Fruit fly (Drosophila melanogaster) whole organism: Measurements from ENCODE around the gene Elp4.

Source experiments
- Dll ChIP-seq: fragments of >200 bp; optimal IDR thresholded peaks from 2 replicates; lab custom pipeline; 2017
- EcR ChIP-seq, 2 experiments: fragments of >200 bp; optimal IDR thresholded peaks; 2 replicates each; lab custom pipeline; 2017; ENCODE audit warnings: missing biosample characterization in 2 of 2, missing genetic modification characterization in 2 of 2, missing genetic modification reagents in 2 of 2
- pan ChIP-seq: fragments of >200 bp; optimal IDR thresholded peaks from 2 replicates; lab custom pipeline; 2017
- usp ChIP-seq: fragments of >200 bp; optimal IDR thresholded peaks from 2 replicates; lab custom pipeline; 2017; ENCODE audit warnings: missing biosample characterization, missing genetic modification characterization, mixed read lengths

dm6 chr2L:5567103-5567502, 43.2 kb downstream of the Elp4 start:
- TF ChIP-seq usp (GFP tag; lab: Kevin White, UChicago) (no peak), Dll (lab: Kevin White, UChicago) (no peak), EcR (GFP tag; optimal IDR thresholded peaks at IDR 0.05; lab: Kevin White, UChicago) (no peak), pan (lab: Kevin White, UChicago) (no peak)
